Worm (Caenorhabditis elegans) whole organism, midembryonic: ENCODE data around the gene T25E4.1.

Experiments used
- T22C8.4 ChIP-seq: fragments of 200-800 bp; sonication (Bioruptor generic); IDR thresholded peaks from 2 replicates; pipeline ENCODE4 v1.3.6; 2022; ENCODE audit warnings: missing genetic modification characterization, missing compliant biosample characterization
- cog-1 ChIP-seq: sonication (generic microtip); optimal IDR thresholded peaks from 2 replicates; lab custom pipeline; 2016; ENCODE audit warnings: missing genetic modification characterization, missing compliant biosample characterization
- flt-1 ChIP-seq: fragments of 200-800 bp; sonication (Bioruptor generic); IDR thresholded peaks from 2 replicates; pipeline ENCODE4 v1.3.6; 2022; ENCODE audit warnings: missing genetic modification characterization, missing compliant biosample characterization
- klf-2 ChIP-seq: fragments of 200-800 bp; sonication (Bioruptor generic); conservative IDR thresholded peaks from 2 replicates; pipeline ENCODE4 v1.3.6; 2022; ENCODE audit warnings: missing genetic modification reagents, missing genetic modification characterization, missing compliant biosample characterization
- med-1 ChIP-seq: sonication (generic microtip); optimal IDR thresholded peaks from 2 replicates; lab custom pipeline; 2017; ENCODE audit warnings: missing genetic modification characterization, mild to moderate bottlenecking, missing compliant biosample characterization, antibody characterized with exemption, missing genetic modification reagents; ENCODE audit not compliant: insufficient read depth
- ref-1 ChIP-seq: fragments of 200-800 bp; sonication (Bioruptor generic); conservative IDR thresholded peaks from 2 replicates; pipeline ENCODE4 v1.3.6; 2022; ENCODE audit warnings: missing genetic modification reagents, missing genetic modification characterization, missing compliant biosample characterization
- tab-1 ChIP-seq: fragments of 200-800 bp; sonication (Bioruptor generic); IDR thresholded peaks from 2 replicates; pipeline ENCODE4 v1.3.6; 2022; ENCODE audit warnings: missing genetic modification characterization, missing compliant biosample characterization
- ztf-23 ChIP-seq: fragments of 200-800 bp; sonication (Bioruptor generic); IDR thresholded peaks from 2 replicates; pipeline ENCODE4 v1.3.6; 2022; ENCODE audit warnings: missing genetic modification reagents, missing genetic modification characterization, missing compliant biosample characterization
- ztf-29 ChIP-seq: fragments of 200-800 bp; sonication (Bioruptor generic); IDR thresholded peaks from 2 replicates; pipeline ENCODE4 v1.3.6; 2022; ENCODE audit warnings: missing genetic modification reagents, missing genetic modification characterization, missing compliant biosample characterization

The T25E4.1 gene

ce11 chrII:5544764-5545163, 33.4 kb upstream of the T25E4.1 start, which contains the start of gene ins-13:
ins-13 (minus strand) TSS chrII:5544864.
- TF ChIP-seq tab-1, result no peak

- no peak for TF ChIP-seq T22C8.4 (GFP tag; lab: Robert Waterston, UW)
- no peak for TF ChIP-seq klf-2 (GFP tag; lab: Robert Waterston, UW)
- no peak for TF ChIP-seq ztf-29
- no peak for TF ChIP-seq ref-1 (GFP tag; lab: Robert Waterston, UW)
- no peak for TF ChIP-seq tab-1
- no peak for TF ChIP-seq flt-1 (GFP tag; lab: Robert Waterston, UW)
- no peak for TF ChIP-seq cog-1 (tag; lab: Kevin White, UChicago)
- no peak for TF ChIP-seq ztf-23
- TF ChIP-seq med-1 (GFP tag; lab: Kevin White, UChicago), result no peak
Observed at ce11 chrII:5547442-5547894, 30.7 kb upstream of the T25E4.1 start, which contains the start of gene acdh-2. acdh-2 (minus strand) TSS chrII:5547492.

ce11 chrII:5549746-5550145, 28.4 kb upstream of the T25E4.1 start, which contains the start of gene C17C3.6:
C17C3.6 (plus strand) TSS chrII:5550046.
- TF ChIP-seq cog-1 (tag; lab: Kevin White, UChicago) (no peak), flt-1 (GFP tag; lab: Robert Waterston, UW) (no peak), tab-1 (no peak), med-1 (GFP tag; lab: Kevin White, UChicago) (no peak), ztf-23 (no peak), ztf-29 (no peak), T22C8.4 (GFP tag; lab: Robert Waterston, UW) (no peak), ref-1 (GFP tag; lab: Robert Waterston, UW) (no peak), klf-2 (GFP tag; lab: Robert Waterston, UW) (no peak)

DNA sequence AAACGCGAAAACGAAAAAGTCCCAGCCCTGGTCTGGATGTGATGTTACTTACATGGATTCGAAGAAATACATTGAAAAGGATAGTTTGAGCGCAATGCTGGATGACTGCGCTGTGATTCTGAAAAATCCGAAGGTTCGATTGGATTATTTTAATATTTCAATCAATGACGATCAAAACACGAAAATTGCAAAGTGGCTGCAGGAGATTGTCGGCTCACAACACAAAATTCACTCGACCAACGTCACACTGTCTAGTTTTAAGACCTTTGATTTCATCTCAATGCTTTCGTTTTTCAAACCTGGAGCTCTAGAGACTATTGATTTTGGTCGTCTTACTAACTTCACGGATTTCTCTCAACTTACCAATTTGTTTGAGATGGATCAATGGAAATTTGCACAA, 26.6 kb upstream of the T25E4.1 start, which contains the start of gene C17C3.5:
Gene C17C3.5, plus strand, starts transcription at position 301 of the 400 bp plus-strand sequence.
- TF ChIP-seq ztf-29 (no peak), ztf-23 (no peak), tab-1 (no peak), cog-1 (tag; lab: Kevin White, UChicago) (no peak), T22C8.4 (GFP tag; lab: Robert Waterston, UW) (no peak), med-1 (GFP tag; lab: Kevin White, UChicago) (no peak), flt-1 (GFP tag; lab: Robert Waterston, UW) (no peak), klf-2 (GFP tag; lab: Robert Waterston, UW) (no peak), ref-1 (GFP tag; lab: Robert Waterston, UW) (no peak)

- TF ChIP-seq tab-1, result no peak
- no peak for TF ChIP-seq med-1 (GFP tag; lab: Kevin White, UChicago)
- no peak for TF ChIP-seq ref-1 (GFP tag; lab: Robert Waterston, UW)
- TF ChIP-seq ztf-29, result no peak
- no peak for TF ChIP-seq T22C8.4 (GFP tag; lab: Robert Waterston, UW)
- TF ChIP-seq cog-1 (tag; lab: Kevin White, UChicago), result no peak
- no peak for TF ChIP-seq flt-1 (GFP tag; lab: Robert Waterston, UW)
- no peak for TF ChIP-seq ztf-23
- TF ChIP-seq klf-2 (GFP tag; lab: Robert Waterston, UW), result no peak
Observed at ce11 chrII:5553531-5553930, 24.6 kb upstream of the T25E4.1 start.

- no peak for TF ChIP-seq ztf-23
- TF ChIP-seq tab-1, result no peak
- no peak for TF ChIP-seq ztf-29
- no peak for TF ChIP-seq med-1 (GFP tag; lab: Kevin White, UChicago)
- TF ChIP-seq flt-1 (GFP tag; lab: Robert Waterston, UW), result no peak
- TF ChIP-seq cog-1 (tag; lab: Kevin White, UChicago), result no peak
- TF ChIP-seq ref-1 (GFP tag; lab: Robert Waterston, UW), result no peak
- TF ChIP-seq T22C8.4 (GFP tag; lab: Robert Waterston, UW), result no peak
- no peak for TF ChIP-seq klf-2 (GFP tag; lab: Robert Waterston, UW)
Observed at ce11 chrII:5554317-5554716, 23.8 kb upstream of the T25E4.1 start, which contains the start of gene ins-12. ins-12 (plus strand) TSS chrII:5554617.

ce11 chrII:5554788-5555187, 23.3 kb upstream of the T25E4.1 start:
- TF ChIP-seq ref-1 (GFP tag; lab: Robert Waterston, UW), result no peak
- no peak for TF ChIP-seq cog-1 (tag; lab: Kevin White, UChicago)
- no peak for TF ChIP-seq T22C8.4 (GFP tag; lab: Robert Waterston, UW)
- no peak for TF ChIP-seq ztf-29
- no peak for TF ChIP-seq tab-1
- no peak for TF ChIP-seq klf-2 (GFP tag; lab: Robert Waterston, UW)
- TF ChIP-seq flt-1 (GFP tag; lab: Robert Waterston, UW), result no peak
- TF ChIP-seq med-1 (GFP tag; lab: Kevin White, UChicago), result no peak
- no peak for TF ChIP-seq ztf-23

ce11 chrII:5555522-5555921, 22.6 kb upstream of the T25E4.1 start:
- TF ChIP-seq ref-1 (GFP tag; lab: Robert Waterston, UW) (no peak), flt-1 (GFP tag; lab: Robert Waterston, UW) (no peak), ztf-29 (no peak), med-1 (GFP tag; lab: Kevin White, UChicago) (no peak), tab-1 (no peak), cog-1 (tag; lab: Kevin White, UChicago) (no peak), ztf-23 (no peak), T22C8.4 (GFP tag; lab: Robert Waterston, UW) (no peak), klf-2 (GFP tag; lab: Robert Waterston, UW) (no peak)

DNA sequence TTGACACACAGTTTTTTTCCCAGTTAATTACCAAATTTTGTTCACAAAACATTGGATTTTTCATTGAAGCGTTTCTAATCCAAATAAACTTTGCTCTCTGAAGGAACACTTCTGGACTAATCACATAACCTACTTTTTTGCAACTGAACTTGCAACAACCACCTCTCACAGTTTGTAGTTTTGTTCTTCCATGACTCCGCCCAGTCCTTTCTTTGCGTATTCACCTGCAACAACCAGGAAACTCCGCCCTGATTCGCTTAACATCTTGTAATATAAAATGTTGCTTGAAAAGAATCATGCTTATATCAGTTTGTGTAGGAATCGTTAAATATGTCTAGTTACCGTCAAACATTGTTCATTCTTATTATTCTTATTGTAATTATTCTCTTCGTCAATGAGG, 21.7 kb upstream of the T25E4.1 start, which contains the start of gene ins-11:
Gene ins-11, plus strand, starts transcription at position 301 of the 400 bp plus-strand sequence.
- TF ChIP-seq tab-1, result no peak
- no peak for TF ChIP-seq T22C8.4 (GFP tag; lab: Robert Waterston, UW)
- no peak for TF ChIP-seq flt-1 (GFP tag; lab: Robert Waterston, UW)
- no peak for TF ChIP-seq cog-1 (tag; lab: Kevin White, UChicago)
- no peak for TF ChIP-seq ref-1 (GFP tag; lab: Robert Waterston, UW)
- no peak for TF ChIP-seq med-1 (GFP tag; lab: Kevin White, UChicago)
- no peak for TF ChIP-seq ztf-29
- TF ChIP-seq klf-2 (GFP tag; lab: Robert Waterston, UW), result no peak
- TF ChIP-seq ztf-23, result no peak
